Worm (Caenorhabditis elegans) whole organism, young adult: ENCODE results near the gene srh-251.

Experiments
- F39B2.1 ChIP-seq: fragments of 200-800 bp; sonication (Bioruptor generic); IDR thresholded peaks from 2 replicates; pipeline ENCODE4 v1.3.6; 2022; ENCODE audit warnings: missing genetic modification reagents, missing genetic modification characterization, missing compliant biosample characterization
- ama-1 ChIP-seq, 3 experiments: fragments of 150-350 bp in 1 of 3; sonication (generic microtip) in 2 of 3; optimal IDR thresholded peaks; 2 replicates each; lab custom pipeline; 2014 to 2018; ENCODE audit warnings: missing biosample characterization in 2 of 3, missing genetic modification characterization in 2 of 3, missing genetic modification reagents in 2 of 3
- athp-1 ChIP-seq: sonication (generic microtip); optimal IDR thresholded peaks from 2 replicates; lab custom pipeline; 2017; ENCODE audit warnings: mild to moderate bottlenecking, missing genetic modification characterization, missing compliant biosample characterization
- cebp-2 ChIP-seq: fragments of 200-800 bp; sonication (Bioruptor generic); IDR thresholded peaks from 2 replicates; pipeline ENCODE4 v1.3.6; 2022; ENCODE audit warnings: missing genetic modification characterization, missing compliant biosample characterization
- lir-1 ChIP-seq: fragments of 200-800 bp; sonication (Bioruptor generic); conservative IDR thresholded peaks from 2 replicates; pipeline ENCODE4 v1.3.6; 2022; ENCODE audit warnings: missing genetic modification reagents, missing genetic modification characterization, missing compliant biosample characterization
- lsy-27 ChIP-seq: sonication (generic microtip); optimal IDR thresholded peaks from 2 replicates; lab custom pipeline; 2017; ENCODE audit warnings: missing genetic modification characterization, mild to moderate bottlenecking, missing compliant biosample characterization, antibody characterized with exemption, missing genotype, borderline replicate concordance; ENCODE audit not compliant: insufficient read depth
- unc-130 ChIP-seq: sonication (generic microtip); optimal IDR thresholded peaks from 2 replicates; lab custom pipeline; 2016; ENCODE audit warnings: missing genetic modification reagents, missing genetic modification characterization, missing compliant biosample characterization

ce11 chrV:15380857-15381256 is 1.1 kb upstream of the srh-251 start, which contains the start of gene dhs-23:
- no peak for TF ChIP-seq unc-130 (GFP tag; lab: Kevin White, UChicago)
- TF ChIP-seq ama-1 (optimal IDR thresholded peaks at IDR 0.05; lab: Kevin White, UChicago), result no peak
- TF ChIP-seq ama-1 (GFP tag; optimal IDR thresholded peaks at IDR 0.05; lab: Kevin White, UChicago), result no peak
- no peak for TF ChIP-seq lir-1
- no peak for TF ChIP-seq athp-1 (tag; lab: Kevin White, UChicago)
- TF ChIP-seq lsy-27 (tag; lab: Kevin White, UChicago), result no peak
- no peak for TF ChIP-seq cebp-2 (GFP tag; lab: Robert Waterston, UW)
- no peak for TF ChIP-seq F39B2.1 (GFP tag; lab: Robert Waterston, UW)
